Fruit fly (Drosophila melanogaster): ENCODE results near the gene CG14022.
A peak's percentile ranks its signal among the peaks of the same experiment; 100 is the strongest.

The CG14022 gene

dm6 chr2L:5338024-5338720 lies 9.5 kb upstream of the CG14022 start, which contains the start of gene fusl:
TSS of gene fusl (minus strand) at chr2L:5338073.
- TF ChIP-seq svp (GFP tag) (peak; percentile 98), spab (GFP tag; optimal IDR thresholded peaks at IDR 0.05) (no peak), CG11294 (GFP tag; IDR thresholded peaks at IDR 0.05) (no peak), fkh (GFP tag; optimal IDR thresholded peaks at IDR 0.05) (peak; percentile 50), Blimp-1 (GFP tag; optimal IDR thresholded peaks at IDR 0.05) (no peak), Hr39 (GFP tag; optimal IDR thresholded peaks at IDR 0.05) (no peak), CG6163 (GFP tag; IDR thresholded peaks at IDR 0.05) (no peak)

dm6 chr2L:5337159-5337558 lies 8.5 kb upstream of the CG14022 start:
- TF ChIP-seq net (GFP tag; optimal IDR thresholded peaks at IDR 0.05) = no peak
- TF ChIP-seq Hr4 (GFP tag; optimal IDR thresholded peaks at IDR 0.05) = no peak
- no peak for TF ChIP-seq spab (GFP tag; optimal IDR thresholded peaks at IDR 0.05)
- no peak for TF ChIP-seq CG8632 (GFP tag; optimal IDR thresholded peaks at IDR 0.05)
- no peak for TF ChIP-seq Sox102F (GFP tag; optimal IDR thresholded peaks at IDR 0.05)
- TF ChIP-seq CG6854 (GFP tag; optimal IDR thresholded peaks at IDR 0.05) = no peak
- no peak for TF ChIP-seq Sox14 (GFP tag; optimal IDR thresholded peaks at IDR 0.05)
- no peak for TF ChIP-seq CG11902 (GFP tag; optimal IDR thresholded peaks at IDR 0.05)
- no peak for TF ChIP-seq fkh (GFP tag; optimal IDR thresholded peaks at IDR 0.05)
- no peak for TF ChIP-seq CG4318 (GFP tag; optimal IDR thresholded peaks at IDR 0.05)
- TF ChIP-seq Ets96B (tag; optimal IDR thresholded peaks at IDR 0.05) = no peak
- TF ChIP-seq salr (GFP tag; optimal IDR thresholded peaks at IDR 0.05) = no peak
- no peak for TF ChIP-seq CG6792 (GFP tag; optimal IDR thresholded peaks at IDR 0.05)
- no peak for TF ChIP-seq CG6163 (GFP tag; IDR thresholded peaks at IDR 0.05)
- no peak for TF ChIP-seq CG16779 (tag; optimal IDR thresholded peaks at IDR 0.05)
- TF ChIP-seq Ets21C (GFP tag; optimal IDR thresholded peaks at IDR 0.05) = no peak

- TF ChIP-seq salr (GFP tag; optimal IDR thresholded peaks at IDR 0.05) (no peak), cyc (GFP tag; optimal IDR thresholded peaks at IDR 0.05) (no peak), pdm3 (GFP tag; optimal IDR thresholded peaks at IDR 0.05) (no peak), CG15336 (GFP tag; IDR thresholded peaks at IDR 0.05) (no peak), CG34406 (GFP tag; optimal IDR thresholded peaks at IDR 0.05) (no peak), Ets96B (tag; optimal IDR thresholded peaks at IDR 0.05) (no peak), dsx (GFP tag; optimal IDR thresholded peaks at IDR 0.05; ENCODE audit: poor library complexity, severe bottlenecking) (no peak), Smox (GFP tag; optimal IDR thresholded peaks at IDR 0.05) (no peak), svp (GFP tag) (peak; percentile 42), CG16779 (tag; optimal IDR thresholded peaks at IDR 0.05) (no peak), Eip78C (GFP tag) (peak; percentile 25), fd59A (GFP tag; optimal IDR thresholded peaks at IDR 0.05) (no peak), Sox15 (GFP tag; optimal IDR thresholded peaks at IDR 0.05) (no peak)
Measured at dm6 chr2L:5332574-5332973, 3.9 kb upstream of the CG14022 start.

dm6 chr2L:5329557-5329956 lies 878 bp upstream of the CG14022 start, which contains the start of gene TotM:
TSS of gene TotM (plus strand) at chr2L:5329857.
- TF ChIP-seq Blimp-1 (GFP tag; optimal IDR thresholded peaks at IDR 0.05) (no peak), fd85E (GFP tag; optimal IDR thresholded peaks at IDR 0.05) (no peak), net (GFP tag; optimal IDR thresholded peaks at IDR 0.05) (no peak)

dm6 chr2L:5327266-5327621 lies 1.4 kb downstream of the CG14022 start:
- TF ChIP-seq CG6792 (GFP tag; optimal IDR thresholded peaks at IDR 0.05) (no peak), topi (GFP tag; optimal IDR thresholded peaks at IDR 0.05) (no peak), esn (GFP tag; optimal IDR thresholded peaks at IDR 0.05) (no peak), vri (GFP tag; optimal IDR thresholded peaks at IDR 0.05) (peak; percentile 55), acj6 (GFP tag; optimal IDR thresholded peaks at IDR 0.05) (no peak)
